Worm (Caenorhabditis elegans): ENCODE measurements around the gene srw-69.

Gene srw-69

ce11 chrV:7428880-7429279 lies at the start of gene srw-69:
TSS of gene srw-69 (minus strand) at chrV:7428980.
- TF ChIP-seq ZK546.5 (tag; optimal IDR thresholded peaks at IDR 0.05): no peak
- TF ChIP-seq unc-62 (GFP tag; optimal IDR thresholded peaks at IDR 0.05 in 1 of 2): no peak
- TF ChIP-seq unc-62 (tag; optimal IDR thresholded peaks at IDR 0.05): no peak
- TF ChIP-seq zfp-3 (GFP tag; conservative IDR thresholded peaks at IDR 0.05): no peak
- TF ChIP-seq F10B5.3 (tag; optimal IDR thresholded peaks at IDR 0.05): no peak

- TF ChIP-seq dmd-8 (GFP tag; IDR thresholded peaks at IDR 0.05) (no peak), nhr-25 (tag; optimal IDR thresholded peaks at IDR 0.05; ENCODE audit: borderline replicate concordance, insufficient read depth) (no peak), egl-43 (GFP tag; IDR thresholded peaks at IDR 0.05) (no peak), nhr-10 (tag; optimal IDR thresholded peaks at IDR 0.05) (no peak), snpc-4 (tag; optimal IDR thresholded peaks at IDR 0.05) (no peak), gei-8 (GFP tag; optimal IDR thresholded peaks at IDR 0.05) (no peak), ZK337.2 (GFP tag; IDR thresholded peaks at IDR 0.05) (no peak), attf-4 (tag; optimal IDR thresholded peaks at IDR 0.05) (no peak)
Measured at ce11 chrV:7478404-7478803, 49.6 kb upstream of the srw-69 start, which contains the start of gene str-190. TSS of gene str-190 (minus strand) at chrV:7478504.

DNA sequence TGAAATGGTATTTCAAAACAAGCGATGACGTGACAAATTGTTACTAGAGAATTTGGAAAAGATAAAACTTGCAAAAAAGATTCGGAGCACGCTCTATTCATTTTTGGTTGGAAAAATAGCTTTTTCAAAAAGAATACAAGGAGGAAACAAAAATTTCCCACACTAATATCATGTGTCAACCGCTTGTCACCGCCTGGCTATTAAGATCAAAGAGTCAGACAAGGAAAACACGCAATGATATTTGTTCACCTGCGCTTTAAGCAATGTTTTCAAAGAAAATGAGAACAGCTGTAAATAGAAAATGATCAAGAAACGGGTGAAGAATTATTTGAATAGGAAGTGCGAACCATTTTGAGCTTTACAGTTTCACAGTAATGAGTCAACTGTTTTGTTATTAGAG lies 48.0 kb upstream of the srw-69 start, which contains the start of gene srh-125:
Gene srh-125, minus strand, starts transcription at position 101 of the 400 bp plus-strand sequence.
- TF ChIP-seq saeg-2 (GFP tag; IDR thresholded peaks at IDR 0.05) (no peak), mep-1 (tag; optimal IDR thresholded peaks at IDR 0.05) (no peak), daf-19 (GFP tag; conservative IDR thresholded peaks at IDR 0.05) (no peak), ztf-7 (tag; optimal IDR thresholded peaks at IDR 0.05) (no peak), nhr-10 (tag; optimal IDR thresholded peaks at IDR 0.05) (no peak), Y105C5A.15 (GFP tag; IDR thresholded peaks at IDR 0.05) (no peak), ceh-32 (tag; optimal IDR thresholded peaks at IDR 0.05; ENCODE audit: poor library complexity) (no peak), ZK337.2 (GFP tag; IDR thresholded peaks at IDR 0.05) (no peak), dmd-9 (GFP tag; IDR thresholded peaks at IDR 0.05) (no peak)

- TF ChIP-seq saeg-2 (GFP tag; IDR thresholded peaks at IDR 0.05) (no peak), nhr-25 (tag; optimal IDR thresholded peaks at IDR 0.05; ENCODE audit: borderline replicate concordance, insufficient read depth) (no peak), ZK337.2 (GFP tag; IDR thresholded peaks at IDR 0.05) (no peak), ceh-82 (tag; optimal IDR thresholded peaks at IDR 0.05) (no peak), pha-4 (GFP tag; IDR thresholded peaks at IDR 0.05) (no peak), pha-4 (tag; optimal IDR thresholded peaks at IDR 0.05) (no peak), spr-1 (tag; optimal IDR thresholded peaks at IDR 0.05) (no peak), ama-1 (optimal IDR thresholded peaks at IDR 0.05) (no peak), F26F4.8 (GFP tag; conservative IDR thresholded peaks at IDR 0.05) (no peak), spr-3 (GFP tag; optimal IDR thresholded peaks at IDR 0.05) (no peak), aly-2 (tag; optimal IDR thresholded peaks at IDR 0.05) (no peak), daf-8 (GFP tag; IDR thresholded peaks at IDR 0.05) (no peak), lin-39 (tag; optimal IDR thresholded peaks at IDR 0.05) (no peak), unc-39 (tag; optimal IDR thresholded peaks at IDR 0.05) (no peak)
Measured at ce11 chrV:7472815-7473214, 44.0 kb upstream of the srw-69 start, which contains the start of gene str-28. TSS of gene str-28 (minus strand) at chrV:7472915.

DNA sequence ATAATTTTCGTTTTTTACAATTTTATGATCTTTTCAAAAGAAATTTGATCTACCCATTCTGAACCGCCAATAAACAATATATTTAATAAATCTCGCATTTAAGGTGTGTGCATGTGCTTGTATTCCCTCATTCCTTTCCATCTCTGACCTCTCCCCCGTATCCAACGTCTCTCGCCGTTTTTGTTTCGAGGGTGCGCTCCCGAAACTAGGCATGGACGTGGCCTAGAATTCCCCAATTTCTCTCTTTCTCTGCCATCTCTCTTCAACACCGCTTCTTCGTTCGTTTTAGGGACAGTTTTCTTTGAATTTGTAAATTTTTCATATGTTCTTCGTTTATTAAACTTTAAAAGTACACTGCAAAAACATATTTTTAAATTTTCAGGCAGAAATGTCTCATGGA lies 36.7 kb upstream of the srw-69 start, which contains the start of gene F25E5.1:
Gene F25E5.1, plus strand, starts transcription at position 376 of the 400 bp plus-strand sequence.
- TF ChIP-seq pha-4 (GFP tag; IDR thresholded peaks at IDR 0.05): no peak
- TF ChIP-seq pha-4 (tag; optimal IDR thresholded peaks at IDR 0.05): peak; percentile 31
- TF ChIP-seq nhr-28 (tag; optimal IDR thresholded peaks at IDR 0.05): peak; percentile 59
- TF ChIP-seq nhr-6 (tag; optimal IDR thresholded peaks at IDR 0.05): peak; percentile 70
- peak; percentile 17; the same call in 1 of the 2 replicates for TF ChIP-seq ceh-44 (GFP tag; IDR thresholded peaks at IDR 0.05)
- no peak for TF ChIP-seq mdt-29 (GFP tag; IDR thresholded peaks at IDR 0.05)
- TF ChIP-seq mep-1 (tag; optimal IDR thresholded peaks at IDR 0.05): no peak
- TF ChIP-seq mdl-1 (tag; optimal IDR thresholded peaks at IDR 0.05): peak in 1 of 2 experiments; percentile 81
- no peak for TF ChIP-seq Y48G9A.11 (GFP tag; IDR thresholded peaks at IDR 0.05)
- no peak for TF ChIP-seq D1046.2 (GFP tag; IDR thresholded peaks at IDR 0.05)
- TF ChIP-seq ceh-82 (tag; optimal IDR thresholded peaks at IDR 0.05): no peak
- peak; percentile 53 for TF ChIP-seq rbr-2 (tag; optimal IDR thresholded peaks at IDR 0.05)
- TF ChIP-seq unc-62 (GFP tag; optimal IDR thresholded peaks at IDR 0.05 in 1 of 2): peak in 1 of 2 experiments; percentile 93
- TF ChIP-seq unc-62 (tag; optimal IDR thresholded peaks at IDR 0.05): no peak
- no peak for TF ChIP-seq attf-4 (tag; optimal IDR thresholded peaks at IDR 0.05)
- no peak for TF ChIP-seq cey-2 (tag; optimal IDR thresholded peaks at IDR 0.05; ENCODE audit: borderline replicate concordance, insufficient read depth)
- TF ChIP-seq ztf-7 (tag; optimal IDR thresholded peaks at IDR 0.05): no peak
- TF ChIP-seq zag-1 (tag; optimal IDR thresholded peaks at IDR 0.05): no peak
- TF ChIP-seq mes-2 (tag; optimal IDR thresholded peaks at IDR 0.05; ENCODE audit: poor library complexity, severe bottlenecking): peak; percentile 95
- no peak for TF ChIP-seq jun-1 (tag; optimal IDR thresholded peaks at IDR 0.05)
- no peak for TF ChIP-seq hlh-11 (tag; optimal IDR thresholded peaks at IDR 0.05)
